Worm (Caenorhabditis elegans): ENCODE data around the gene wbp-2.

The wbp-2 gene

DNA sequence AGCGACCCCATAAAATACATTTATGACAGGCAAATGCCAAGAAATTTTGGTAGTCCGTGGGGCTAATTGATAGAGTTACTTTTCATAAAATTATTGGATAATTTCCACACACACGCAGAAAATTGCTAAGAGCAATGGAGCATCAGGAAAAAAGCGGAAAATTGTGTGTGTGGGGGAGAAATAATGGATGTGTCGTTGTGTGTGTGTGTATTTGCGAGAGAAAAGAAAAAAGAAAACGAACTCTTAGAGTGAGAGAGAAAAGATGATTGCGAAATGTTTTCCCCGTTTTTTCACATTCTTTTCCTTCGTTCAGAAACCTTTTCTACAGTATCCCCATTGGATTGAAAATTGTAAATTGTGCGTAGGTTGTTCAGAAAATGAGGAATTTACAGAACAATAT is 48.0 kb upstream of the wbp-2 start (continued):
- TF ChIP-seq jun-1 (tag; optimal IDR thresholded peaks at IDR 0.05), result no peak
- no peak for TF ChIP-seq ZK546.5 (tag; optimal IDR thresholded peaks at IDR 0.05)
- no peak for TF ChIP-seq nhr-77 (tag; optimal IDR thresholded peaks at IDR 0.05)

DNA sequence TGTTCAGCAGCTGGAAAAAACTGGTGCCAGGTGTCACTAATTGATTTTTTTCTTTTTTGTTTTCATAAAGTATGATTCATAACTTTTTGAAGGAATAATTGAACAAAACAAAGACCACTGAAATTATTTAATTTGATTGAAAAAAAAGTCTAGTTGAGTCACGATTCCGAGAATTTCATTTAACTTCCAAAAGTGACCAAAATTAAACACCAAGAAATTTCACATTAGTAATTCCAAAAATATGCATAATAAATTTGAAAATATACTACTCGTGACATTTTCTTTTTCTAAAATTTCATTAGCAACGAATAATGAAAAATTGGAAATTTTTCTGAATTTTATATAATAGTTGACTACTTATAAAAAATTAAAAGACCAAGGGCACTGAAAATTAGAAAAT is 47.5 kb upstream of the wbp-2 start:
- TF ChIP-seq egl-27 (tag; optimal IDR thresholded peaks at IDR 0.05) (no peak), nhr-76 (tag; optimal IDR thresholded peaks at IDR 0.05) (no peak), fkh-2 (tag; optimal IDR thresholded peaks at IDR 0.05) (no peak), ceh-28 (tag; optimal IDR thresholded peaks at IDR 0.05) (no peak), ceh-16 (tag; optimal IDR thresholded peaks at IDR 0.05) (no peak), ztf-4 (tag; optimal IDR thresholded peaks at IDR 0.05) (no peak), nhr-237 (tag; optimal IDR thresholded peaks at IDR 0.05) (no peak)

DNA sequence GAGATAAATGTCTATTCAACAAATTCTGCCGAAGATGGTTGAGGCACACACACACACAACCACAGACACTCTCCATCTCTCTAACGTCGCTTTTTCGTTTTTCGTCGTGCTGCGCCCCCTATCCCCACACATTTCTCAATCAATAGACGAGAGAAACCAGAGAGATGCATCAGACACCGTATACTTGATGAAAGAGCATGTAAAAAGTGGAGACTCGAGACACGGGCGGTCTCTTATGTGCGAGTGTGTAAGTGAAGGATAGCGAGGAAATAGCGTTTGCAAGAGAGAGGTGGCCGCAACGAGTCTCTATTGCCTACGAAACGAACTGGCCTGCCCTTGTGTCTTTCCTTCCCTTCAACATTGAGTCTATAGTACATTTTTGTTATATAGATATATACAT is 46.8 kb upstream of the wbp-2 start:
- TF ChIP-seq nhr-25 (tag; optimal IDR thresholded peaks at IDR 0.05), result peak; percentile 97
- no peak for TF ChIP-seq nhr-67 (tag; optimal IDR thresholded peaks at IDR 0.05)
- TF ChIP-seq pqm-1 (tag; optimal IDR thresholded peaks at IDR 0.05), result peak; percentile 95
- TF ChIP-seq ama-1 (optimal IDR thresholded peaks at IDR 0.05), result peak; percentile 91
- peak; percentile 81 for TF ChIP-seq nhr-43 (tag; optimal IDR thresholded peaks at IDR 0.05; ENCODE audit: poor library complexity, severe bottlenecking)
- TF ChIP-seq nhr-12 (tag; optimal IDR thresholded peaks at IDR 0.05), result no peak
- TF ChIP-seq zag-1 (tag; optimal IDR thresholded peaks at IDR 0.05), result no peak
- TF ChIP-seq pha-4 (tag; optimal IDR thresholded peaks at IDR 0.05), result peak; percentile 90
- TF ChIP-seq nhr-28 (tag; optimal IDR thresholded peaks at IDR 0.05), result no peak
- peak; percentile 94 for TF ChIP-seq ceh-28 (tag; optimal IDR thresholded peaks at IDR 0.05)
- no peak for TF ChIP-seq ceh-16 (tag; optimal IDR thresholded peaks at IDR 0.05)
- TF ChIP-seq unc-39 (tag; optimal IDR thresholded peaks at IDR 0.05), result no peak
- TF ChIP-seq elt-3 (tag; optimal IDR thresholded peaks at IDR 0.05), result peak in 1 of 3 experiments; percentile 62
- TF ChIP-seq eor-1 (tag; optimal IDR thresholded peaks at IDR 0.05), result no peak
- TF ChIP-seq ztf-4 (tag; optimal IDR thresholded peaks at IDR 0.05), result peak; percentile 64
- peak; percentile 15 for TF ChIP-seq elt-1 (tag; optimal IDR thresholded peaks at IDR 0.05)
- peak; percentile 64 for TF ChIP-seq mdl-1 (tag; optimal IDR thresholded peaks at IDR 0.05)
- TF ChIP-seq skn-1 (tag; optimal IDR thresholded peaks at IDR 0.05), result peak; percentile 64
- no peak for TF ChIP-seq ceh-9 (tag; optimal IDR thresholded peaks at IDR 0.05)
- TF ChIP-seq tbx-2 (tag; optimal IDR thresholded peaks at IDR 0.05), result peak; percentile 78
- no peak for TF ChIP-seq ceh-82 (tag; optimal IDR thresholded peaks at IDR 0.05)
- peak; percentile 16 for TF ChIP-seq aly-2 (tag; optimal IDR thresholded peaks at IDR 0.05)
- TF ChIP-seq nhr-77 (tag; optimal IDR thresholded peaks at IDR 0.05), result no peak
- TF ChIP-seq R02D3.7 (tag; optimal IDR thresholded peaks at IDR 0.05), result peak; percentile 51
- peak; percentile 96 for TF ChIP-seq lsy-12 (tag; optimal IDR thresholded peaks at IDR 0.05)
- peak; percentile 32 for TF ChIP-seq ztf-11 (tag; optimal IDR thresholded peaks at IDR 0.05)
- peak; percentile 90 for TF ChIP-seq nhr-23 (tag; optimal IDR thresholded peaks at IDR 0.05)
- TF ChIP-seq jun-1 (tag; optimal IDR thresholded peaks at IDR 0.05), result peak; percentile 93
- TF ChIP-seq nhr-237 (tag; optimal IDR thresholded peaks at IDR 0.05), result no peak
- no peak for TF ChIP-seq daf-12 (tag; optimal IDR thresholded peaks at IDR 0.05)
- TF ChIP-seq mml-1 (tag; optimal IDR thresholded peaks at IDR 0.05), result no peak
- peak; percentile 87 for TF ChIP-seq unc-62 (GFP tag; optimal IDR thresholded peaks at IDR 0.05)
- TF ChIP-seq ZK546.5 (tag; optimal IDR thresholded peaks at IDR 0.05), result no peak
- TF ChIP-seq lin-15B (tag; optimal IDR thresholded peaks at IDR 0.05), result peak; percentile 88
- peak; percentile 61 for TF ChIP-seq fkh-10 (GFP tag; optimal IDR thresholded peaks at IDR 0.05)
- no peak for TF ChIP-seq fkh-2 (tag; optimal IDR thresholded peaks at IDR 0.05)
- peak; percentile 88 for TF ChIP-seq elt-2 (tag; optimal IDR thresholded peaks at IDR 0.05)
- peak; percentile 28 for TF ChIP-seq snpc-4 (tag; optimal IDR thresholded peaks at IDR 0.05)
- peak; percentile 78 for TF ChIP-seq fos-1 (tag; optimal IDR thresholded peaks at IDR 0.05)
- TF ChIP-seq nhr-11 (tag; optimal IDR thresholded peaks at IDR 0.05), result peak; percentile 88
- peak; percentile 13 for TF ChIP-seq egl-27 (tag; optimal IDR thresholded peaks at IDR 0.05)
- TF ChIP-seq sea-2 (GFP tag; optimal IDR thresholded peaks at IDR 0.05), result no peak
- no peak for TF ChIP-seq nhr-76 (tag; optimal IDR thresholded peaks at IDR 0.05)
- peak; percentile 97 for TF ChIP-seq nfya-1 (tag; optimal IDR thresholded peaks at IDR 0.05; ENCODE audit: insufficient read depth)
- TF ChIP-seq egl-5 (tag; optimal IDR thresholded peaks at IDR 0.05), result peak; percentile 56
- peak; percentile 96 for TF ChIP-seq lin-39 (tag; optimal IDR thresholded peaks at IDR 0.05)
- TF ChIP-seq hmg-11 (tag; optimal IDR thresholded peaks at IDR 0.05), result peak; percentile 99

Data from whole organism, L3 larva.